Worm (Caenorhabditis elegans) whole organism, mixed stage, embryonic: ENCODE results near the gene B0238.12.
A peak's percentile ranks its signal among the peaks of the same experiment; 100 is the strongest.

Experiments used
- blmp-1 ChIP-seq: fragments of 150-350 bp; optimal IDR thresholded peaks from 2 replicates; lab custom pipeline; 2014; ENCODE audit warnings: missing biosample characterization, missing genetic modification characterization
- ceh-43 ChIP-seq: fragments of 200-800 bp; sonication (Bioruptor generic); optimal IDR thresholded peaks from 2 replicates; lab custom pipeline; 2018; ENCODE audit warnings: mild to moderate bottlenecking, missing genetic modification characterization, moderate library complexity, missing compliant biosample characterization
- ces-1 ChIP-seq: fragments of 150-350 bp; optimal IDR thresholded peaks from 2 replicates; lab custom pipeline; 2014; ENCODE audit warnings: missing biosample characterization, missing genetic modification reagents, missing genetic modification characterization
- flh-1 ChIP-seq: fragments of 200-800 bp; sonication (Bioruptor generic); optimal IDR thresholded peaks from 2 replicates; lab custom pipeline; 2018; ENCODE audit warnings: mild to moderate bottlenecking, missing genetic modification characterization, moderate library complexity, missing compliant biosample characterization
- lsy-2 ChIP-seq: fragments of 150-350 bp; optimal IDR thresholded peaks from 2 replicates; lab custom pipeline; 2014; ENCODE audit warnings: missing biosample characterization, missing genetic modification characterization
- nhr-12 ChIP-seq: fragments of 150-350 bp; optimal IDR thresholded peaks from 2 replicates; lab custom pipeline; 2014; ENCODE audit warnings: missing biosample characterization, missing genetic modification characterization
- nhr-76 ChIP-seq: sonication (generic microtip); optimal IDR thresholded peaks from 2 replicates; lab custom pipeline; 2017; ENCODE audit warnings: missing biosample characterization, missing genetic modification characterization
- pha-4 ChIP-seq: fragments of 150-350 bp; optimal IDR thresholded peaks from 2 replicates; lab custom pipeline; 2018; ENCODE audit warnings: missing biosample characterization, missing genetic modification reagents, missing genetic modification characterization
- sem-2 ChIP-seq: fragments of 200-800 bp; sonication (Bioruptor generic); optimal IDR thresholded peaks from 2 replicates; lab custom pipeline; 2018; ENCODE audit warnings: mild to moderate bottlenecking, missing genetic modification characterization, missing compliant biosample characterization
- sptf-1 ChIP-seq: sonication (generic microtip); optimal IDR thresholded peaks from 2 replicates; lab custom pipeline; 2017; ENCODE audit warnings: mild to moderate bottlenecking, missing genetic modification characterization, moderate library complexity, missing compliant biosample characterization
- unc-120 ChIP-seq: sonication (generic microtip); optimal IDR thresholded peaks from 2 replicates; lab custom pipeline; 2017; ENCODE audit warnings: missing genetic modification characterization, missing compliant biosample characterization; ENCODE audit not compliant: poor library complexity, severe bottlenecking
- unc-62 ChIP-seq: fragments of 150-350 bp; optimal IDR thresholded peaks from 2 replicates; lab custom pipeline; 2014; ENCODE audit warnings: missing biosample characterization, missing genetic modification reagents, missing genetic modification characterization

ce11 chrV:5274974-5275373, 9.3 kb downstream of the B0238.12 start:
- no peak for TF ChIP-seq unc-120 (tag; lab: Kevin White, UChicago)
- TF ChIP-seq nhr-12 (tag; lab: Kevin White, UChicago): no peak
- peak; percentile 23 for TF ChIP-seq ces-1 (GFP tag; lab: Kevin White, UChicago)
- TF ChIP-seq flh-1: no peak
- TF ChIP-seq lsy-2 (tag; lab: Kevin White, UChicago): peak; percentile 6
- no peak for TF ChIP-seq unc-62 (GFP tag; lab: Kevin White, UChicago)
- TF ChIP-seq sem-2 (GFP tag; lab: Kevin White, UChicago): no peak
- TF ChIP-seq pha-4 (tag; lab: Kevin White, UChicago): no peak
- no peak for TF ChIP-seq blmp-1 (tag; lab: Kevin White, UChicago)
- TF ChIP-seq sptf-1: peak; percentile 11
- TF ChIP-seq nhr-76 (tag; lab: Kevin White, UChicago): no peak
- no peak for TF ChIP-seq ceh-43 (GFP tag; lab: Kevin White, UChicago)
